Fruit fly (Drosophila melanogaster) ovary, adult (tissue): Measurements from ENCODE around the gene CG44290.

ENCODE experiments used
- CG17801 ChIP-seq: fragments of 200-800 bp; optimal IDR thresholded peaks from 2 replicates; lab custom pipeline; 2019; ENCODE audit warnings: missing biosample characterization, mild to moderate bottlenecking, missing genetic modification characterization, moderate library complexity; ENCODE audit not compliant: partially characterized antibody

Gene CG44290

dm6 chr3R:27440628-27441027 is at the start of gene CG44290:
CG44290 (minus strand) TSS chr3R:27440944.
- no peak for TF ChIP-seq CG17801 (GFP tag; lab: Kevin White, UChicago)

dm6 chr3R:27487627-27488026 is 46.9 kb upstream of the CG44290 start, which contains the start of gene Gr98a:
Gr98a (plus strand) TSS chr3R:27487927.
- no peak for TF ChIP-seq CG17801 (GFP tag; lab: Kevin White, UChicago)

- TF ChIP-seq CG17801 (GFP tag; lab: Kevin White, UChicago) = peak; percentile 7
Observed at dm6 chr3R:27478375-27478774, 37.6 kb upstream of the CG44290 start, which contains the start of gene Cyp6a18. Cyp6a18 (plus strand) TSS chr3R:27478675.

- no peak for TF ChIP-seq CG17801 (GFP tag; lab: Kevin White, UChicago)
Observed at dm6 chr3R:27477507-27477906, 36.8 kb upstream of the CG44290 start.

dm6 chr3R:27463889-27464288 is 23.1 kb upstream of the CG44290 start, which contains the start of gene CG13978:
CG13978 (plus strand) TSS chr3R:27464189.
- no peak for TF ChIP-seq CG17801 (GFP tag; lab: Kevin White, UChicago)

dm6 chr3R:27462917-27463316 is 22.2 kb upstream of the CG44290 start:
- TF ChIP-seq CG17801 (GFP tag; lab: Kevin White, UChicago) = no peak

- no peak for TF ChIP-seq CG17801 (GFP tag; lab: Kevin White, UChicago)
Observed at dm6 chr3R:27445311-27445710, 4.6 kb upstream of the CG44290 start.

- no peak for TF ChIP-seq CG17801 (GFP tag; lab: Kevin White, UChicago)
Observed at dm6 chr3R:27442483-27442979, 1.8 kb upstream of the CG44290 start.

dm6 chr3R:27441219-27441808 is 570 bp upstream of the CG44290 start:
- TF ChIP-seq CG17801 (GFP tag; lab: Kevin White, UChicago) = no peak

dm6 chr3R:27440012-27440411 is 732 bp downstream of the CG44290 start, which contains the start of gene CG43447:
CG43447 (plus strand) TSS chr3R:27440312.
- no peak for TF ChIP-seq CG17801 (GFP tag; lab: Kevin White, UChicago)

- no peak for TF ChIP-seq CG17801 (GFP tag; lab: Kevin White, UChicago)
Observed at dm6 chr3R:27438370-27438769, 2.4 kb downstream of the CG44290 start.

- no peak for TF ChIP-seq CG17801 (GFP tag; lab: Kevin White, UChicago)
Observed at dm6 chr3R:27437308-27437707, 3.4 kb downstream of the CG44290 start, which contains the start of gene side. side (minus strand) TSS chr3R:27437482.

dm6 chr3R:27426702-27427101 is 14.0 kb downstream of the CG44290 start:
- no peak for TF ChIP-seq CG17801 (GFP tag; lab: Kevin White, UChicago)

- TF ChIP-seq CG17801 (GFP tag; lab: Kevin White, UChicago) = no peak
Observed at dm6 chr3R:27421810-27422209, 18.9 kb downstream of the CG44290 start.

- TF ChIP-seq CG17801 (GFP tag; lab: Kevin White, UChicago) = no peak
Observed at dm6 chr3R:27415303-27415702, 25.4 kb downstream of the CG44290 start.

- TF ChIP-seq CG17801 (GFP tag; lab: Kevin White, UChicago) = no peak
Observed at dm6 chr3R:27413214-27413613, 27.5 kb downstream of the CG44290 start.
